Fruit fly (Drosophila melanogaster): ENCODE results near the gene Ahcy.
A peak's percentile ranks its signal among the peaks of the same experiment; 100 is the strongest.

Gene Ahcy

DNA sequence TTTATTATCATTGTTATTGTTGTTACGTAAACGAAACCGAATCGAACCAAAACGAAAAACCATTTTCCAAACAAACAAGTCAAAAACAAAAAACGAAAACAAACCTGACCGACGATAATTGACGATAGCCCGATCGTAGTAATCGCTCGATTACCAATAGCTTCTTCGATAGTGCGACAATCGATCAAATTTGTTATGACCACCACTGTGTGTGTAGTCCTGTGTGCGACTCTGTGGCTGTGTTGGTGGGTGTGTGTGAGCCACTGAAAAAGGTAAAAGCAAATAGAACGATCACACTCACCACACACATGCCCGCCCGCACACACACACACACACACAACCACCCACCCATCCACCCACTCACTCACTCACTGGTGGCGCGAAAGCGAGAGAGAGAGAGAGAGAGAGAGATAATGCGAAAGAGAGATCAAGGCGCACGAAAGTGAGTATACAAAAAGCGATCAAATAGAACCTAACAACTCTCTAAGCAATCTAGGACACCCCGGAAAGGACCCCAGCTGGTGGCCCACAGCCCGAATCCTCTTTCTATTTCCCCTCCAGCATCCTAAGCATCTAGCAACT, 34.5 kb downstream of the Ahcy start (continued):
- no peak for TF ChIP-seq pan (optimal IDR thresholded peaks at IDR 0.05)
- TF ChIP-seq pan (GFP tag; optimal IDR thresholded peaks at IDR 0.05 in 1 of 2, IDR thresholded peaks at IDR 0.05 in 1 of 2), result no peak
- TF ChIP-seq CG33557 (GFP tag; optimal IDR thresholded peaks at IDR 0.05), result no peak
- no peak for TF ChIP-seq CG30020 (tag; optimal IDR thresholded peaks at IDR 0.05)
- TF ChIP-seq CG18011 (GFP tag; optimal IDR thresholded peaks at IDR 0.05), result peak; percentile 3
- no peak for TF ChIP-seq Dbx (GFP tag; IDR thresholded peaks at IDR 0.05)
- peak; percentile 80 for TF ChIP-seq cg (GFP tag; optimal IDR thresholded peaks at IDR 0.05)
- TF ChIP-seq CG13287 (GFP tag; IDR thresholded peaks at IDR 0.05; ENCODE audit: partially characterized antibody), result peak; percentile 51
- TF ChIP-seq Opbp (GFP tag; IDR thresholded peaks at IDR 0.05; ENCODE audit: partially characterized antibody), result peak; percentile 70; the same call in 2 of the 3 replicates
- peak; percentile 57; the same call in 1 of the 2 replicates for TF ChIP-seq amos (GFP tag; IDR thresholded peaks at IDR 0.05; ENCODE audit: partially characterized antibody)
- no peak for TF ChIP-seq lola (GFP tag; optimal IDR thresholded peaks at IDR 0.05)
- TF ChIP-seq chinmo (GFP tag; IDR thresholded peaks at IDR 0.05; ENCODE audit: partially characterized antibody), result 0 out of 4 replicates have a peak, but pooled peaks have one; percentile 18
- TF ChIP-seq CG15269 (tag; optimal IDR thresholded peaks at IDR 0.05), result no peak
- no peak for TF ChIP-seq CG17385 (GFP tag; optimal IDR thresholded peaks at IDR 0.05)
- no peak for TF ChIP-seq fd3F (GFP tag; optimal IDR thresholded peaks at IDR 0.05)
- TF ChIP-seq CG9876 (GFP tag; optimal IDR thresholded peaks at IDR 0.05), result no peak
- peak; percentile 56; the same call in 1 of the 3 replicates for TF ChIP-seq CG14860 (GFP tag; IDR thresholded peaks at IDR 0.05; ENCODE audit: partially characterized antibody)
- peak; percentile 59; the same call in 1 of the 2 replicates for TF ChIP-seq tna (GFP tag; IDR thresholded peaks at IDR 0.05; ENCODE audit: partially characterized antibody)
- TF ChIP-seq CG34224 (GFP tag; IDR thresholded peaks at IDR 0.05; ENCODE audit: partially characterized antibody), result peak; percentile 62; the same call in 2 of the 3 replicates
- TF ChIP-seq inv (GFP tag; IDR thresholded peaks at IDR 0.05; ENCODE audit: partially characterized antibody), result 0 out of 2 replicates have a peak, but pooled peaks have one; percentile 14
- TF ChIP-seq stwl (tag; optimal IDR thresholded peaks at IDR 0.05), result peak; percentile 56
- peak; percentile 74 for TF ChIP-seq CG7963 (GFP tag; IDR thresholded peaks at IDR 0.05; ENCODE audit: partially characterized antibody)
- no peak for TF ChIP-seq CG31365 (tag; optimal IDR thresholded peaks at IDR 0.05)
- peak; percentile 9 for TF ChIP-seq Med (GFP tag)
- TF ChIP-seq sr (GFP tag; IDR thresholded peaks at IDR 0.05), result peak; percentile 95
- 0 out of 3 replicates have a peak, but pooled peaks have one; percentile 20 for TF ChIP-seq Doc3 (GFP tag; IDR thresholded peaks at IDR 0.05; ENCODE audit: partially characterized antibody)
- no peak for TF ChIP-seq Atf3 (GFP tag; optimal IDR thresholded peaks at IDR 0.05)
- peak; percentile 3 for TF ChIP-seq CG15514 (GFP tag; optimal IDR thresholded peaks at IDR 0.05)
- peak; percentile 40 for TF ChIP-seq BEAF-32 (GFP tag; optimal IDR thresholded peaks at IDR 0.05)
- peak; percentile 76 for TF ChIP-seq bbx (GFP tag; IDR thresholded peaks at IDR 0.05; ENCODE audit: partially characterized antibody)
- TF ChIP-seq ato (GFP tag; IDR thresholded peaks at IDR 0.05; ENCODE audit: partially characterized antibody), result peak; percentile 60; the same call in 1 of the 2 replicates
- peak; percentile 59 for TF ChIP-seq CG2116 (GFP tag; optimal IDR thresholded peaks at IDR 0.05)
- TF ChIP-seq emc (GFP tag; optimal IDR thresholded peaks at IDR 0.05), result no peak
- no peak for TF ChIP-seq CG4282 (GFP tag; optimal IDR thresholded peaks at IDR 0.05)
- peak; percentile 74 for TF ChIP-seq HLH4C (GFP tag; IDR thresholded peaks at IDR 0.05; ENCODE audit: partially characterized antibody)
- peak; percentile 71 for TF ChIP-seq CG16813 (GFP tag; IDR thresholded peaks at IDR 0.05; ENCODE audit: partially characterized antibody)
- peak; percentile 53 for TF ChIP-seq Sry-δ (GFP tag; optimal IDR thresholded peaks at IDR 0.05)
- no peak for TF ChIP-seq CG1233 (GFP tag; optimal IDR thresholded peaks at IDR 0.05)
- TF ChIP-seq Scr (GFP tag; IDR thresholded peaks at IDR 0.05; ENCODE audit: partially characterized antibody), result peak; percentile 66
- TF ChIP-seq sna (GFP tag; IDR thresholded peaks at IDR 0.05; ENCODE audit: partially characterized antibody), result 0 out of 2 replicates have a peak, but pooled peaks have one; percentile 21
- TF ChIP-seq CG10979 (tag; optimal IDR thresholded peaks at IDR 0.05), result no peak
- peak; percentile 25; the same call in 1 of the 2 replicates for TF ChIP-seq CG42726 (GFP tag; IDR thresholded peaks at IDR 0.05; ENCODE audit: partially characterized antibody)
- TF ChIP-seq Pdp1 (GFP tag; optimal IDR thresholded peaks at IDR 0.05), result peak in 1 of 2 experiments; percentile 29
- no peak for TF ChIP-seq lmd (GFP tag; IDR thresholded peaks at IDR 0.05)
- TF ChIP-seq CG32532 (GFP tag; IDR thresholded peaks at IDR 0.05), result no peak
- no peak for TF ChIP-seq CG12942 (GFP tag; optimal IDR thresholded peaks at IDR 0.05)
